Fruit fly (Drosophila melanogaster): ENCODE data around the gene SWIP.
A peak's percentile ranks its signal among the peaks of the same experiment; 100 is the strongest.

Gene SWIP

DNA sequence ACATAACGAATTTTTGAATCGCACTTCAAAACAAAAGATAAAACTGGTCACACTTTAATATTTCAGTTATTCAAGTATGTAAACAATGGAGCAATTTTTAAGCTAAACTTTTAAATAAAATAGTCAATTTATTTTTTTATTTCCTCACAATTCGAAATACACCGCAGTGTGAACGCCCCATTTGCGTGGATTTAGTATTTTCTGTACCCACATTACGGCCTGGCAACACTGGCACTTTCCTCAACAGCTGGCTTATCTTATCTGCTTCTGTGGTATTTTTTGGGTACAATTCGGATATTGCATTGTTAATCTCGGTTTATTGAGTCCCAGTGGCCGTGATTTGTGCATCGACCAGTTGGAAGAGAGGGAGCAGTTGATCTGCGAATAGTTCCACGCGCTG lies 36.6 kb downstream of the SWIP start, which contains the start of gene sl:
TSS of gene sl (plus strand) at position 254 of the 400 bp plus-strand sequence.
- peak; percentile 67 for TF ChIP-seq CG14711 (tag; optimal IDR thresholded peaks at IDR 0.05)
- no peak for TF ChIP-seq CG5204 (GFP tag; optimal IDR thresholded peaks at IDR 0.05)

DNA sequence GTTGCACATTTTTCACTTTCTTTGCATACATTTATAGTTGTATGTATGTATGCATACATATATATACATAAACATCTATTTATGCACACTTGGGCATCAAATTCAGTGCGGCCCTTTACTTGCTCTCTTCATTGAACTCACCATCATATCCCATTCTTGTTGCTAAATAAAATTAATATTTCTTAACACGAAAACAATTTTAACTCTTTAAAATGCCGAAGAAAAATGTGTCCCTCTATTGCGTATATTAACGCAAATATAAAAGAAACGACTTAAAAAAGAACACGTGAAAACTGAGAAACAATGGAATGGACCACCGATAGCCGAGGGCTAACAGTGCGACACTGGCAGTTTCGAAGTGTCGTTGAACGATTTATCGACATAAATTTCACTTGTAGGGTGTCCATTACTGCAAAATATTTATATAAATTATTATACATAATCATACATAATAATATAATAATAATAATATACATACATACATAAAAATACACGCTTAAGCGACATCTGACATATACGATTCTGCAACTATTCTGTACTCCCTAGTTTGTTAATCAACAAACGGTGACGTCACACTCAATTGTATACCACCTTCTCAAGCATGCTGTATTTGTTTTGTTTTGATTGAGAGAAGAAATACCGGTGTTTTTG lies 45.3 kb downstream of the SWIP start, which contains the start of the genes U2af50 and PIG-Q:
TSS of gene U2af50 (minus strand) at position 370 of the 651 bp plus-strand sequence.
TSS of gene PIG-Q (plus strand) at position 474 of the 651 bp plus-strand sequence.
- TF ChIP-seq CG7101 (tag; optimal IDR thresholded peaks at IDR 0.05) (peak; percentile 94), CG12768 (GFP tag; optimal IDR thresholded peaks at IDR 0.05) (peak; percentile 84), Clk (GFP tag; optimal IDR thresholded peaks at IDR 0.05) (peak; percentile 59), pad (GFP tag; optimal IDR thresholded peaks at IDR 0.05) (peak; percentile 78), CG11617 (GFP tag; optimal IDR thresholded peaks at IDR 0.05) (peak; percentile 93), bab1 (GFP tag; optimal IDR thresholded peaks at IDR 0.05) (peak; percentile 94), CG5204 (GFP tag; optimal IDR thresholded peaks at IDR 0.05) (no peak), Hr96 (GFP tag; optimal IDR thresholded peaks at IDR 0.05) (no peak), tj (GFP tag; optimal IDR thresholded peaks at IDR 0.05) (peak; percentile 78), cic (GFP tag; optimal IDR thresholded peaks at IDR 0.05) (no peak), Crg-1 (GFP tag; optimal IDR thresholded peaks at IDR 0.05) (peak; percentile 73), Mnt (GFP tag; optimal IDR thresholded peaks at IDR 0.05) (peak; percentile 84), CG33017 (tag; optimal IDR thresholded peaks at IDR 0.05) (peak; percentile 82), kay (GFP tag; ENCODE audit: borderline replicate concordance) (peak; percentile 75), CG7045 (GFP tag; optimal IDR thresholded peaks at IDR 0.05) (peak; percentile 76), ovo (GFP tag; optimal IDR thresholded peaks at IDR 0.05) (peak; percentile 89), cnc (optimal IDR thresholded peaks at IDR 0.05) (no peak), CG14711 (tag; optimal IDR thresholded peaks at IDR 0.05) (peak; percentile 90), toe (GFP tag; optimal IDR thresholded peaks at IDR 0.05) (peak; percentile 65), CG1620 (GFP tag; optimal IDR thresholded peaks at IDR 0.05) (peak; percentile 41)

DNA sequence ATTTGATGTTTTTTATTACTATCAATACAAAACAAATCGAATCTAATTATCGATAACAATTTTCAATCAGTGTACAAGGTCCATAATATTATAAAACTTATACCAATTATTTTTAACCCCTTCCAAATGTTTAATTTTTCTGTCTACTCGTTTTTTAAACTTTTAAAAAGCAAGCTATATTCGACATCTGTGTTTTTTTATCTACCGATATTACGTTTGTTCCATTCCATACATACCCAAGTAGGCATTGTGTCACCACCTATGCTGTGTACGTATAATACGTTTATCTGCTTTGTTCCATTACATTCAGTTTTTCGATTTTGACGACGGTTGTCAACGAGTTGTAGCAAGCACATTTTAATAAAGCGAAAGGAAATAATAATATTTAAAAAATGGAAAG lies 47.8 kb downstream of the SWIP start, which contains the start of gene nonA:
TSS of gene nonA (plus strand) at position 264 of the 400 bp plus-strand sequence.
- TF ChIP-seq Hr96 (GFP tag; optimal IDR thresholded peaks at IDR 0.05) (no peak), CG5204 (GFP tag; optimal IDR thresholded peaks at IDR 0.05) (no peak), cic (GFP tag; optimal IDR thresholded peaks at IDR 0.05) (no peak), CG7045 (GFP tag; optimal IDR thresholded peaks at IDR 0.05) (no peak), Crg-1 (GFP tag; optimal IDR thresholded peaks at IDR 0.05) (peak; percentile 1), pad (GFP tag; optimal IDR thresholded peaks at IDR 0.05) (no peak), Clk (GFP tag; optimal IDR thresholded peaks at IDR 0.05) (no peak), CG14711 (tag; optimal IDR thresholded peaks at IDR 0.05) (no peak), CG11617 (GFP tag; optimal IDR thresholded peaks at IDR 0.05) (no peak), Mnt (GFP tag; optimal IDR thresholded peaks at IDR 0.05) (peak; percentile 41), CG7101 (tag; optimal IDR thresholded peaks at IDR 0.05) (no peak), tj (GFP tag; optimal IDR thresholded peaks at IDR 0.05) (no peak), kay (GFP tag; ENCODE audit: borderline replicate concordance) (no peak), bab1 (GFP tag; optimal IDR thresholded peaks at IDR 0.05) (peak; percentile 33), CG1620 (GFP tag; optimal IDR thresholded peaks at IDR 0.05) (no peak), CG33017 (tag; optimal IDR thresholded peaks at IDR 0.05) (no peak), cnc (optimal IDR thresholded peaks at IDR 0.05) (no peak), CG12768 (GFP tag; optimal IDR thresholded peaks at IDR 0.05) (no peak), toe (GFP tag; optimal IDR thresholded peaks at IDR 0.05) (no peak), ovo (GFP tag; optimal IDR thresholded peaks at IDR 0.05) (no peak)

Measured in whole organism, adult.